Fruit fly (Drosophila melanogaster): ENCODE results near the gene CG43707.

dm6 chr2L:3818903-3819302 lies 61.8 kb downstream of the CG43707 start:
- TF ChIP-seq pan (optimal IDR thresholded peaks at IDR 0.05) (no peak), psq (optimal IDR thresholded peaks at IDR 0.05) (no peak), EcR (GFP tag; optimal IDR thresholded peaks at IDR 0.05) (no peak), usp (GFP tag; optimal IDR thresholded peaks at IDR 0.05) (no peak), CG8478 (optimal IDR thresholded peaks at IDR 0.05) (no peak), Dll (optimal IDR thresholded peaks at IDR 0.05) (no peak)
